Worm (Caenorhabditis elegans): ENCODE results near the gene K01A2.10.
A peak's percentile ranks its signal among the peaks of the same experiment; 100 is the strongest.

ce11 chrII:347734-348133, 24.8 kb upstream of the K01A2.10 start, which contains the start of gene D1069.3:
- TF ChIP-seq med-1 (GFP tag; optimal IDR thresholded peaks at IDR 0.05; ENCODE audit: insufficient read depth) (no peak), flt-1 (GFP tag; IDR thresholded peaks at IDR 0.05) (no peak), cog-1 (tag; optimal IDR thresholded peaks at IDR 0.05) (no peak), T22C8.4 (GFP tag; IDR thresholded peaks at IDR 0.05) (0 out of 2 replicates have a peak, but pooled peaks have one; percentile 0)
